Fruit fly (Drosophila melanogaster): ENCODE results near the gene schlank.

dm6 chrX:6267745-6268582 is 936 bp upstream of the schlank start, which contains the start of gene Spt6:
- TF ChIP-seq CTCF (optimal IDR thresholded peaks at IDR 0.05) = no peak
- TF ChIP-seq CG8478 (optimal IDR thresholded peaks at IDR 0.05) = no peak

Data from S2 (cell line).